Worm (Caenorhabditis elegans) whole organism, L1 larva: ENCODE results near the gene nep-11.

Experiments used
- Y116A8C.19 ChIP-seq: sonication (generic microtip); optimal IDR thresholded peaks from 2 replicates; lab custom pipeline; 2016; ENCODE audit warnings: missing compliant biosample characterization, missing genetic modification characterization, borderline replicate concordance
- aha-1 ChIP-seq: fragments of 150-350 bp; optimal IDR thresholded peaks from 2 replicates; lab custom pipeline; 2014; ENCODE audit warnings: missing biosample characterization, missing genetic modification characterization
- aly-2 ChIP-seq: fragments of 150-350 bp; optimal IDR thresholded peaks from 2 replicates; lab custom pipeline; 2014; ENCODE audit warnings: missing biosample characterization, missing genetic modification characterization
- ama-1 ChIP-seq: fragments of 150-350 bp; optimal IDR thresholded peaks from 2 replicates; lab custom pipeline; 2014
- ceh-8 ChIP-seq: fragments of 200-800 bp; sonication (Bioruptor generic); optimal IDR thresholded peaks from 2 replicates; lab custom pipeline; 2018; ENCODE audit warnings: mild to moderate bottlenecking, missing genetic modification characterization, moderate library complexity, missing compliant biosample characterization
- ceh-88 ChIP-seq: fragments of 200-800 bp; sonication (Bioruptor generic); IDR thresholded peaks from 2 replicates; pipeline ENCODE4 v1.3.6; 2022; ENCODE audit warnings: missing genetic modification characterization, missing compliant biosample characterization
- ceh-90 ChIP-seq: sonication (generic microtip); optimal IDR thresholded peaks from 2 replicates; lab custom pipeline; 2016; ENCODE audit warnings: missing genetic modification characterization, missing compliant biosample characterization
- dpl-1 ChIP-seq, 3 experiments: fragments of 150-350 bp in 2 of 3; sonication (generic microtip) in 1 of 3; optimal IDR thresholded peaks; 2 replicates each; lab custom pipeline; 2014 to 2017; ENCODE audit warnings: missing biosample characterization in 3 of 3, missing genetic modification characterization in 3 of 3, missing genetic modification reagents in 3 of 3
- dsc-1 ChIP-seq: sonication (generic microtip); optimal IDR thresholded peaks from 2 replicates; lab custom pipeline; 2016; ENCODE audit warnings: mild to moderate bottlenecking, missing genetic modification characterization, missing compliant biosample characterization
- efl-1 ChIP-seq, 4 experiments: fragments of 150-350 bp; optimal IDR thresholded peaks in 3 of 4; peaks in 1 of 4; 1 replicate in 1 of 4; 2 replicates in 3 of 4; lab custom pipeline; 2014; ENCODE audit warnings: missing biosample characterization in 2 of 4, missing genetic modification characterization in 2 of 4, missing genetic modification reagents in 2 of 4
- efl-3 ChIP-seq: fragments of 200-800 bp; sonication (Bioruptor generic); optimal IDR thresholded peaks from 2 replicates; lab custom pipeline; 2018; ENCODE audit warnings: mild to moderate bottlenecking, missing genetic modification characterization, missing compliant biosample characterization
- egl-13 ChIP-seq: sonication (generic microtip); optimal IDR thresholded peaks from 2 replicates; lab custom pipeline; 2016; ENCODE audit warnings: missing genotype, missing genetic modification reagents, missing genetic modification characterization, missing compliant biosample characterization
- elt-2 ChIP-seq: sonication (generic microtip); optimal IDR thresholded peaks from 2 replicates; lab custom pipeline; 2016; ENCODE audit warnings: missing genetic modification characterization, mild to moderate bottlenecking, inconsistent platforms, missing compliant biosample characterization, missing genetic modification reagents
- elt-3 ChIP-seq, 6 experiments: fragments of 150-350 bp in 1 of 6; sonication (generic microtip); optimal IDR thresholded peaks; 2 replicates each; lab custom pipeline; 2017 to 2018; ENCODE audit warnings: missing biosample characterization in 6 of 6, missing genetic modification characterization in 6 of 6, inconsistent platforms in 1 of 6
- fkh-4 ChIP-seq: sonication (generic microtip); optimal IDR thresholded peaks from 2 replicates; lab custom pipeline; 2016; ENCODE audit warnings: missing compliant biosample characterization, missing genetic modification characterization, borderline replicate concordance
- fkh-8 ChIP-seq: sonication (generic microtip); optimal IDR thresholded peaks from 2 replicates; lab custom pipeline; 2016; ENCODE audit warnings: mild to moderate bottlenecking, missing genetic modification characterization, missing compliant biosample characterization
- fos-1 ChIP-seq: fragments of 150-350 bp; optimal IDR thresholded peaks from 2 replicates; lab custom pipeline; 2014; ENCODE audit warnings: missing biosample characterization, missing genetic modification characterization
- grh-1 ChIP-seq: fragments of 200-800 bp; sonication (Bioruptor generic); IDR thresholded peaks from 2 replicates; pipeline ENCODE4 v1.3.6; 2022; ENCODE audit warnings: missing genetic modification reagents, missing genetic modification characterization, missing compliant biosample characterization
- hlh-17 ChIP-seq: fragments of 200-800 bp; sonication (Bioruptor generic); optimal IDR thresholded peaks from 2 replicates; lab custom pipeline; 2018; ENCODE audit warnings: missing genetic modification characterization, mild to moderate bottlenecking, missing compliant biosample characterization, moderate library complexity, borderline replicate concordance
- hlh-4 ChIP-seq: sonication (generic microtip); optimal IDR thresholded peaks from 2 replicates; lab custom pipeline; 2016; ENCODE audit warnings: mild to moderate bottlenecking, missing genetic modification characterization, missing compliant biosample characterization
- irx-1 ChIP-seq: sonication (generic microtip); optimal IDR thresholded peaks from 2 replicates; lab custom pipeline; 2016; ENCODE audit warnings: missing genetic modification characterization, missing compliant biosample characterization
- jun-1 ChIP-seq: fragments of 150-350 bp; optimal IDR thresholded peaks from 2 replicates; lab custom pipeline; 2014; ENCODE audit warnings: missing biosample characterization, missing genetic modification reagents, missing genetic modification characterization
- lin-14 ChIP-seq: fragments of 200-800 bp; sonication (Bioruptor generic); optimal IDR thresholded peaks from 2 replicates; lab custom pipeline; 2018; ENCODE audit warnings: mild to moderate bottlenecking, missing genetic modification characterization, moderate library complexity, missing compliant biosample characterization
- lir-3 ChIP-seq: sonication (generic microtip); optimal IDR thresholded peaks from 2 replicates; lab custom pipeline; 2016; ENCODE audit warnings: mild to moderate bottlenecking, missing genetic modification characterization, moderate library complexity, missing compliant biosample characterization; ENCODE audit not compliant: poor library complexity
- mab-9 ChIP-seq: fragments of 200-800 bp; sonication (Bioruptor generic); IDR thresholded peaks from 2 replicates; pipeline ENCODE4 v1.3.6; 2022; ENCODE audit warnings: missing genetic modification reagents, missing genetic modification characterization, missing compliant biosample characterization
- mdl-1 ChIP-seq, 2 experiments: fragments of 150-350 bp; optimal IDR thresholded peaks; 2 replicates each; lab custom pipeline; 2014 to 2017; ENCODE audit warnings: missing biosample characterization in 2 of 2, missing genetic modification characterization in 2 of 2, inconsistent platforms in 1 of 2
- mef-2 ChIP-seq: fragments of 150-350 bp; optimal IDR thresholded peaks from 2 replicates; lab custom pipeline; 2014; ENCODE audit warnings: missing biosample characterization, missing genetic modification characterization
- mep-1 ChIP-seq: fragments of 150-350 bp; optimal IDR thresholded peaks from 2 replicates; lab custom pipeline; 2014; ENCODE audit warnings: missing biosample characterization, missing genetic modification characterization
- nhr-11 ChIP-seq: fragments of 150-350 bp; optimal IDR thresholded peaks from 2 replicates; lab custom pipeline; 2014; ENCODE audit warnings: missing biosample characterization, missing genetic modification characterization
- nhr-237 ChIP-seq: fragments of 150-350 bp; optimal IDR thresholded peaks from 2 replicates; lab custom pipeline; 2014; ENCODE audit warnings: missing biosample characterization, missing genetic modification characterization
- nhr-28 ChIP-seq: fragments of 150-350 bp; optimal IDR thresholded peaks from 2 replicates; lab custom pipeline; 2014; ENCODE audit warnings: missing biosample characterization, missing genetic modification characterization
- nhr-85 ChIP-seq: sonication (generic microtip); peaks from one replicate; lab custom pipeline; 2016; ENCODE audit warnings: missing genetic modification characterization, inconsistent platforms, missing compliant biosample characterization
- nhr-90 ChIP-seq: sonication (generic microtip); optimal IDR thresholded peaks from 2 replicates; lab custom pipeline; 2016; ENCODE audit warnings: mild to moderate bottlenecking, missing genetic modification characterization, missing compliant biosample characterization; ENCODE audit not compliant: poor library complexity
- pax-3 ChIP-seq: fragments of 200-800 bp; sonication (Bioruptor generic); optimal IDR thresholded peaks from 2 replicates; lab custom pipeline; 2018; ENCODE audit warnings: mild to moderate bottlenecking, missing genetic modification characterization, moderate library complexity, missing compliant biosample characterization
- snu-23 ChIP-seq: sonication (generic microtip); optimal IDR thresholded peaks from 2 replicates; lab custom pipeline; 2016; ENCODE audit warnings: missing genetic modification characterization, missing compliant biosample characterization
- tlp-1 ChIP-seq: fragments of 150-350 bp; optimal IDR thresholded peaks from 2 replicates; lab custom pipeline; 2014; ENCODE audit warnings: missing biosample characterization, missing genetic modification characterization
- unc-62 ChIP-seq: fragments of 150-350 bp; optimal IDR thresholded peaks from 2 replicates; lab custom pipeline; 2014; ENCODE audit warnings: missing biosample characterization, missing genetic modification reagents, missing genetic modification characterization
- vab-15 ChIP-seq: sonication (generic microtip); optimal IDR thresholded peaks from 2 replicates; lab custom pipeline; 2017; ENCODE audit warnings: missing genotype, mild to moderate bottlenecking, missing genetic modification characterization, missing compliant biosample characterization

Gene nep-11

DNA sequence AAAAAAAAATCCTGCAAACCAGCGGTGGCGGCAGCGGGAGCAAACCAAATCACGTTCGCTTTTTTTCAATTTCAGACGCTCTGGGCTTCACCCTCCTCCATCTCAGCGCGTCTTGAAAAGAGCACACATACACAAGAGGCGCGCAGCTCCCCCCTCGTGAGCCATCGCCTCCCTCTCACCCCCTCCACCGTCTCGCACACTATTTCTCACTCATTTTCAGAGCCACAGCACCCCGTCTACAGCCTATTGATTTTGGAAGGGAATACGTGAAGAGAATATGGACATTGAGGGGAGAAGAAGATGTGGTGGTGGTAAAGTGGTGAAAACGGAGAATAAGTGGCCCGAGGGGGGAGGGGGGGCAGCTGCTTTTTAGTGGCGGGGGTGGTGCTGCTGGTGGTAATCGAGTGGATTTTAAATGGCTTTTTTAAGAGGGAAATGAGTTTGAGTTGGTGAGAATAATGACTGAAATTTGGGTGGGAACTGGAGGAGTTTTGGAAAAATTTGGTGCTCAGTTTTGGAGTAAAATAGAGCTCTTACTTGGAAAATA is 2.9 kb upstream of the nep-11 start (continued):
- TF ChIP-seq grh-1 (GFP tag; lab: Robert Waterston, UW) = no peak
- TF ChIP-seq pax-3 (tag; lab: Kevin White, UChicago) = no peak
- peak; percentile 17 for TF ChIP-seq mep-1 (tag; lab: Kevin White, UChicago)
- no peak for TF ChIP-seq hlh-17
- peak; percentile 88 for TF ChIP-seq lin-14 (GFP tag; lab: Kevin White, UChicago)
- TF ChIP-seq nhr-28 (tag; lab: Kevin White, UChicago) = no peak
- peak; percentile 17 to 38 for TF ChIP-seq efl-1 (optimal IDR thresholded peaks at IDR 0.05; lab: Kevin White, UChicago)
- TF ChIP-seq efl-1 (GFP tag; optimal IDR thresholded peaks at IDR 0.05 in 1 of 2; lab: Kevin White, UChicago) = no peak
- TF ChIP-seq nhr-237 (tag; lab: Kevin White, UChicago) = no peak
- TF ChIP-seq mdl-1 (tag; optimal IDR thresholded peaks at IDR 0.05; lab: Kevin White, UChicago) = no peak
- TF ChIP-seq elt-3 (tag; optimal IDR thresholded peaks at IDR 0.05; lab: Kevin White, UChicago) = no peak
- TF ChIP-seq ceh-90 (tag; lab: Kevin White, UChicago) = no peak
- peak; percentile 62 for TF ChIP-seq fkh-8 (tag; lab: Kevin White, UChicago)
- TF ChIP-seq hlh-4 (tag; lab: Kevin White, UChicago) = no peak
- TF ChIP-seq unc-62 (GFP tag; lab: Kevin White, UChicago) = no peak
- no peak for TF ChIP-seq ama-1 (lab: Kevin White, UChicago)
- TF ChIP-seq dsc-1 (tag; lab: Kevin White, UChicago) = no peak
- no peak for TF ChIP-seq Y116A8C.19 (tag; lab: Kevin White, UChicago)
- no peak for TF ChIP-seq egl-13
- no peak for TF ChIP-seq nhr-85
- TF ChIP-seq aly-2 (tag; lab: Kevin White, UChicago) = no peak
- no peak for TF ChIP-seq lir-3 (tag; lab: Kevin White, UChicago)
- peak in 1 of 3 experiments; percentile 26 for TF ChIP-seq dpl-1 (GFP tag; optimal IDR thresholded peaks at IDR 0.05; lab: Kevin White, UChicago)
- no peak for TF ChIP-seq jun-1 (tag; lab: Kevin White, UChicago)
- TF ChIP-seq nhr-90 (tag; lab: Kevin White, UChicago) = no peak

DNA sequence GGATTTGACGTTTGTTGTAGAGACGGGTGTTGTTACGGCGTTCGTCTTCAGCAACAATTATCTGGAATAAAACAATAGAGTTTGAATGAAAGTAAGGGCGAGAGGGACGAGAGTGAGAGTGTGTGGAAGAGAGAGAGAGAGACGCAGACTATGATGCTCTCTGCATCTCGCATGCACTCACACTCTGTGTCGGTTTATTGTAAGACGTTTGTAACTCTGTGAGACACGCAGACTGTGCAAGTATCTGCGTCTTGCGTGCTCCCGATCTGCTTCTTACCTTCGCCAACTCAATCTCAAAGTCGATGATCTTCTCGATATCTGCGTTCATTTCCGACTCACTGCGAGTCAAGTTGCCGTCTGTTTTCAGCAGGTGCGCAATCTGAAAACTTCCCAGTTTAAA is 2.4 kb downstream of the nep-11 start:
- no peak for TF ChIP-seq fkh-4 (tag; lab: Kevin White, UChicago)
- no peak for TF ChIP-seq efl-1 (optimal IDR thresholded peaks at IDR 0.05; lab: Kevin White, UChicago)
- peak in 1 of 2 experiments; percentile 80 for TF ChIP-seq efl-1 (GFP tag; optimal IDR thresholded peaks at IDR 0.05 in 1 of 2; lab: Kevin White, UChicago)

DNA sequence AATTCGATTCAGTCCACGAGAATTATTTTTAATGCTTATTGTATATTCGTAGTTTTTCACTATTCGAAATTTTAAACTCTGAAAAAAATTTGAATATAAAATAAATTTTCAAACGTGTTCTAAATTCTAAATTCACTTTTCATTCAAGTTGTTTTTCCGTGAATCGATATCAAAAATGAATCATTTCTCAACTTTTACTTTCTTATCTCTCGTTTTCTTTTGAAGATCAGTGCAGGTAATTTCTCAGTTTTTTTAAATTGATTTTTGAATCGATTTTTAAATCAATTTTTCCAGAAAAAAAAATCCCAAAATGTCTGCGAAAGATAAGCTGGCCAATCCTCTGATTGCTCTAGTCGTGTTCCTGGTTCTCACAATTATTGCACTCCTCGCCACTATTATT is 8.8 kb downstream of the nep-11 start, which contains the start of gene nep-6:
Gene nep-6 (plus strand): TSS at position 301 of the 400 bp plus-strand sequence.
- no peak for TF ChIP-seq mef-2 (tag; lab: Kevin White, UChicago)
- TF ChIP-seq fkh-8 (tag; lab: Kevin White, UChicago) = no peak
- no peak for TF ChIP-seq aha-1 (tag; lab: Kevin White, UChicago)
- TF ChIP-seq elt-3 (tag; optimal IDR thresholded peaks at IDR 0.05; lab: Kevin White, UChicago) = no peak
- no peak for TF ChIP-seq snu-23
- TF ChIP-seq elt-2 = no peak
- TF ChIP-seq efl-3 = no peak
- no peak for TF ChIP-seq ceh-88
- TF ChIP-seq fos-1 = no peak
- TF ChIP-seq irx-1 (tag; lab: Kevin White, UChicago) = no peak
- no peak for TF ChIP-seq tlp-1
- no peak for TF ChIP-seq ceh-8
- no peak for TF ChIP-seq nhr-11 (tag; lab: Kevin White, UChicago)

DNA sequence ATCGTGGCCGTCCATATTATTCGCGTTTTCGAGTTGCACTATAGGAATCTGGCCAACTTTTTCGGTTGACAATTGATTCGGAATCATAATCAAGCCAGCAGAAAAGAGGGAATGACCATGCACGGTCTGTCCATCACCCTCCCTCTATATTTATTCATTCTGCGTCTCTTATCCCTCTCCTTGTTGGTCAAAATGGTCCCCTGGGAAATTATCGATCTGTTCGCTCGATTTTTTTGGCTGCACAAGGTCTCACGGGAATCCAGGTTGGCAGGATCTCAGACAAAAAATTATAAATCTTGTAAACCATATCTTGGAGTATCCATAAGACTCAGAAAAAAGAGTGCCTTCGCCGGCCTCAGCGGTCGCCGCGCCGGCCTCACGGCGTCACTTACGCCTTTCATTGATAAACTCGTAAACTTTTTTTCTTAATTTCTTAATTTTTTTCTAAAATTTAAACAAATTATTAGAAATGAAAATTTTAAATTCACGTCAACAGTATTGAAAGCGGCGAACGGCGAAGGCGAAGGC is 10.9 kb downstream of the nep-11 start, which contains the start of the genes F18A12.7 and F18A12.2:
Gene F18A12.7 (minus strand): TSS at position 101 of the 528 bp plus-strand sequence.
Gene F18A12.2 (plus strand): TSS at position 478 of the 528 bp plus-strand sequence.
- TF ChIP-seq vab-15 (tag; lab: Kevin White, UChicago) = no peak
- TF ChIP-seq mab-9 (GFP tag; lab: Robert Waterston, UW) = no peak
- TF ChIP-seq, all 84 proteins: peak for 0
